Worm (Caenorhabditis elegans): ENCODE measurements around the gene T25D10.4.

The T25D10.4 gene

DNA sequence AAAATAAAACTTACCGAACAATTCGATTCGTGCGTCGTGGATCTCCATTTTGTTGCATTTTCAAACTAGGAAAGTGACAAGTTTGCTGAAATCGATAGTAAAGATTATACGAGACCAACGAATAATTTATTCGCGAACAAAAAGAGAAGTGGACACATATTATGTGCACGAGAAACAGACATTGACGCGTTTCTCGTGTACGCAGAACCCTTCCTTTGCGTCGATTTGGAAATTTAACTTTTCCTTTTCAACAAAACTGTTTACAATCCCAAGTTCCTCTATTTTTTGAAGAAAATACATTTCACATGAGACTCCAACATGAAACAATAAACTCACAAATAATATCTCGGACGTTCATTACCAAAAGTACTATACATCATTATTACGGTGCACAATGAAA is 49.3 kb downstream of the T25D10.4 start, which contains the start of gene K10B2.4 (continued):
- TF ChIP-seq hpl-2 (GFP tag; optimal IDR thresholded peaks at IDR 0.05): peak; percentile 9
- peak; percentile 2 for TF ChIP-seq nhr-85 (tag)
- TF ChIP-seq mef-2 (tag; optimal IDR thresholded peaks at IDR 0.05): no peak
- TF ChIP-seq snu-23 (GFP tag; optimal IDR thresholded peaks at IDR 0.05): peak; percentile 83
- TF ChIP-seq lir-3 (tag; optimal IDR thresholded peaks at IDR 0.05; ENCODE audit: poor library complexity): peak; percentile 3
- TF ChIP-seq skn-1 (tag; optimal IDR thresholded peaks at IDR 0.05): peak; percentile 35
- no peak for TF ChIP-seq egl-27 (tag; optimal IDR thresholded peaks at IDR 0.05)
- TF ChIP-seq mab-9 (GFP tag; IDR thresholded peaks at IDR 0.05): no peak
- TF ChIP-seq ceh-63 (GFP tag; optimal IDR thresholded peaks at IDR 0.05): no peak
- TF ChIP-seq ces-1 (GFP tag; optimal IDR thresholded peaks at IDR 0.05): no peak
- TF ChIP-seq fkh-4 (tag; optimal IDR thresholded peaks at IDR 0.05; ENCODE audit: borderline replicate concordance): no peak
- no peak for TF ChIP-seq zip-4 (GFP tag; optimal IDR thresholded peaks at IDR 0.05)
- no peak for TF ChIP-seq egl-13 (tag; optimal IDR thresholded peaks at IDR 0.05)
- TF ChIP-seq irx-1 (tag; optimal IDR thresholded peaks at IDR 0.05): peak; percentile 23
- TF ChIP-seq nhr-76 (tag; optimal IDR thresholded peaks at IDR 0.05): no peak
- peak; percentile 14 for TF ChIP-seq F16B12.6 (tag; optimal IDR thresholded peaks at IDR 0.05)
- TF ChIP-seq zag-1 (tag; optimal IDR thresholded peaks at IDR 0.05): no peak
- TF ChIP-seq efl-1 (optimal IDR thresholded peaks at IDR 0.05): peak; percentile 77 to 79
- TF ChIP-seq efl-1 (GFP tag; optimal IDR thresholded peaks at IDR 0.05 in 1 of 2): peak; percentile 64 to 97
- TF ChIP-seq lin-14 (GFP tag; optimal IDR thresholded peaks at IDR 0.05): peak; percentile 82
- no peak for TF ChIP-seq unc-30 (tag; optimal IDR thresholded peaks at IDR 0.05)
- no peak for TF ChIP-seq sptf-1 (tag; optimal IDR thresholded peaks at IDR 0.05)
- TF ChIP-seq rnt-1 (tag; optimal IDR thresholded peaks at IDR 0.05): peak; percentile 78
- TF ChIP-seq vab-15 (tag; optimal IDR thresholded peaks at IDR 0.05): no peak
- TF ChIP-seq fos-1 (tag; optimal IDR thresholded peaks at IDR 0.05): peak; percentile 36
- no peak for TF ChIP-seq ceh-90 (tag; optimal IDR thresholded peaks at IDR 0.05)
- peak; percentile 35 to 50 (median 40) for TF ChIP-seq ceh-82 (tag; optimal IDR thresholded peaks at IDR 0.05)
- TF ChIP-seq ceh-88 (GFP tag; IDR thresholded peaks at IDR 0.05): no peak
- peak; percentile 77 for TF ChIP-seq nhr-71 (tag; optimal IDR thresholded peaks at IDR 0.05)
- peak; percentile 8 for TF ChIP-seq ztf-4 (tag; optimal IDR thresholded peaks at IDR 0.05)
- peak; percentile 74 for TF ChIP-seq nhr-47 (tag; optimal IDR thresholded peaks at IDR 0.05)
- no peak for TF ChIP-seq ztf-11 (tag; optimal IDR thresholded peaks at IDR 0.05)
- peak; percentile 66 for TF ChIP-seq xbp-1 (tag; optimal IDR thresholded peaks at IDR 0.05)
- TF ChIP-seq nhr-77 (tag; optimal IDR thresholded peaks at IDR 0.05): peak; percentile 49
- TF ChIP-seq tlp-1 (tag; optimal IDR thresholded peaks at IDR 0.05): no peak
- TF ChIP-seq C04F5.9 (tag; optimal IDR thresholded peaks at IDR 0.05): peak; percentile 5
- no peak for TF ChIP-seq mdl-1 (tag; optimal IDR thresholded peaks at IDR 0.05)
- TF ChIP-seq tbx-2 (tag; optimal IDR thresholded peaks at IDR 0.05): peak; percentile 62
- TF ChIP-seq nhr-28 (tag; optimal IDR thresholded peaks at IDR 0.05): no peak
- peak; percentile 72 for TF ChIP-seq swsn-7 (tag; optimal IDR thresholded peaks at IDR 0.05)
- TF ChIP-seq fkh-10 (GFP tag; optimal IDR thresholded peaks at IDR 0.05): no peak
- TF ChIP-seq unc-130 (tag; optimal IDR thresholded peaks at IDR 0.05): peak; percentile 75
- peak; percentile 31 for TF ChIP-seq unc-86 (tag; optimal IDR thresholded peaks at IDR 0.05)
- TF ChIP-seq nhr-237 (tag; optimal IDR thresholded peaks at IDR 0.05): no peak
- peak; percentile 78 for TF ChIP-seq C16A3.4 (tag; optimal IDR thresholded peaks at IDR 0.05)

DNA sequence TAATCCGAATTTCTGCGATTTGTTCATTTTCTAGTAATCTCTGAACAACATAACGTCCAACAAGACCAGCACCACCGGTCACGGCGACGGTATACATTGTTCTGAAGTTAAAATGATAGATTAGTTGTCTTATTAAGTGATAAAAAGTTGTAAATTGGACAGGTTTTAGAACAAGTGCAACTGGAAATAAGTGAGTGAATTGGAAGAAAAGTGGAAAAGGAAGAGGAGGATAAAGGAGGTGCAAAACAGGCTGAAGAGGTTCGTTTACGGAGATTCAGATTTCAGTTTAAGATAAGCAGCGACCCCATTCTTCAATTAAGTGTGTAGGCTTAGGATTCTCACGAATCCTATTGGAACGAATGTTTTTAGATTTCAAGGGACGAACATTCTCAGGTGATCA is 51.2 kb downstream of the T25D10.4 start, which contains the start of gene C32D5.12:
Gene C32D5.12 (minus strand): TSS at position 101 of the 400 bp plus-strand sequence.
- TF ChIP-seq rnt-1 (tag; optimal IDR thresholded peaks at IDR 0.05) (no peak), blmp-1 (tag; optimal IDR thresholded peaks at IDR 0.05) (peak; percentile 28)

Measured in whole organism, L1 larva.